Worm (Caenorhabditis elegans): ENCODE data around the gene sinh-1.

DNA sequence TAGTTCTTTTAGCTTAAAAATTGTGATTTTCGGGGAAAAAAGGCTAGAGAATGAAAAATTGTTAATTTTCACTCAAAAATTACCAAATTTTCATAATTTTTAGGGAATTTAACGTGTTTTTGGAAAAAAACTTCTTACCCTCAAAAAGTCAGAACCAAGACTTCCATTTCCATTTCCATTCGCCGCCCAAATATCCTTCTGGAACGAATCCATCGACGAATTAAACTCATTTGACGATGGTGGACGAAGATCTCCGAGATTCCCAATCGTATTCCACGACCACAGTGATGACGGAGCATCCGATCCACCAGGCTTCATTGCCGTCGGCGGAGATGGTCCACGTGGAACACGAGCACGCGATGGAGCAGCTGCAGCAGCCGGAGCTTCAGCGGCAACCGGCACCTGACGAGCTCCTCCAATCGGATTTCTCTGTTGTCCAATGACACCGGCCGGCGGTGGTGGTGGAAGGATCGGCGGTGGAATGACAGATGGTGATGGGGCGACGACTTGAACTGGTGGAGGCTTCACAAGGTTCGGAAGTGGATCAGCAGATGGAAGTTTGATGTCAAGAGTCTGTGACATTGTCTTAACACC, 16.4 kb upstream of the sinh-1 start:
- TF ChIP-seq snpc-1.2 (GFP tag; IDR thresholded peaks at IDR 0.05): no peak
- no peak for TF ChIP-seq ces-1 (GFP tag; optimal IDR thresholded peaks at IDR 0.05)
- no peak for TF ChIP-seq fkh-10 (GFP tag; optimal IDR thresholded peaks at IDR 0.05)
- no peak for TF ChIP-seq pha-4 (GFP tag; IDR thresholded peaks at IDR 0.05)
- no peak for TF ChIP-seq pha-4 (tag; optimal IDR thresholded peaks at IDR 0.05)
- no peak for TF ChIP-seq skn-1 (tag; optimal IDR thresholded peaks at IDR 0.05)
- TF ChIP-seq pqm-1 (tag; optimal IDR thresholded peaks at IDR 0.05): no peak
- no peak for TF ChIP-seq nhr-237 (tag; optimal IDR thresholded peaks at IDR 0.05)
- no peak for TF ChIP-seq ctbp-1 (GFP tag; IDR thresholded peaks at IDR 0.05)
- TF ChIP-seq mxl-3 (GFP tag; optimal IDR thresholded peaks at IDR 0.05): no peak
